Worm (Caenorhabditis elegans): ENCODE measurements around the gene C26E1.2.

ce11 chrV:13299398-13299797 lies 5.5 kb upstream of the C26E1.2 start:
- no peak for TF ChIP-seq nhr-77 (tag; optimal IDR thresholded peaks at IDR 0.05)
- no peak for TF ChIP-seq blmp-1 (tag; optimal IDR thresholded peaks at IDR 0.05; ENCODE audit: insufficient read depth)
- no peak for TF ChIP-seq ztf-4 (tag; optimal IDR thresholded peaks at IDR 0.05)
- no peak for TF ChIP-seq dmd-4 (tag; optimal IDR thresholded peaks at IDR 0.05)
- TF ChIP-seq nhr-11 (tag; optimal IDR thresholded peaks at IDR 0.05) = no peak
- TF ChIP-seq Y55F3AM.14 (GFP tag; optimal IDR thresholded peaks at IDR 0.05) = no peak
- TF ChIP-seq unc-55 (GFP tag; optimal IDR thresholded peaks at IDR 0.05) = no peak
- TF ChIP-seq ceh-82 (tag; optimal IDR thresholded peaks at IDR 0.05) = no peak
- no peak for TF ChIP-seq snpc-4 (tag; optimal IDR thresholded peaks at IDR 0.05)
